Worm (Caenorhabditis elegans): Measurements from ENCODE around the gene M03B6.5.

DNA sequence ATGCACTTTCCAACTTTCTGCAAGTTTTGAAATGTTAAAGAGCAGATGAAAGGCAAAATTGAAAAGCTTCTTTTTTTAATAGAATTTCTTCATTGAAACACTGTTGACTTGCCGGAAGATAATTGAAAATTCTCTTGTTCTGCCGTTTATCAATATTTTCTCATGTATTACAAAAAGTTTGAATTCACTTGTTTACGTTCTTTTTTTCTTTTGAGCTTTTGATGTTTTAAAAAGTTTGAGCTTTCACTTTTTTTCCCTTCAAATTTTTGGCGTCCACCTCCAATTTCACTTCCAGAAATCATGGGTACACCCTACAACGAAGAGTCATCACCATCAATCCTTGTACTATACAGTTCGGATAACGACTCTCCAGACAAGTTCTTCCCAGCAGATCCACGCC, 9.6 kb upstream of the M03B6.5 start, which contains the start of gene F19D8.2:
- TF ChIP-seq ama-1 (optimal IDR thresholded peaks at IDR 0.05), result no peak
- TF ChIP-seq ztf-11 (tag; optimal IDR thresholded peaks at IDR 0.05), result no peak

Measured in whole organism, L2 larva.